Worm (Caenorhabditis elegans) whole organism, L2 larva: ENCODE results near the gene famk-1.

Experiments
- R02D3.7 ChIP-seq: fragments of 150-350 bp; optimal IDR thresholded peaks from 2 replicates; lab custom pipeline; 2014; ENCODE audit warnings: missing biosample characterization, missing genetic modification characterization
- egl-27 ChIP-seq: sonication (generic microtip); optimal IDR thresholded peaks from 3 replicates; lab custom pipeline; 2017; ENCODE audit warnings: missing biosample characterization, missing genetic modification reagents, missing genetic modification characterization
- mab-5 ChIP-seq: fragments of 150-350 bp; optimal IDR thresholded peaks from 2 replicates; lab custom pipeline; 2014; ENCODE audit warnings: missing biosample characterization, missing genetic modification characterization
- unc-55 ChIP-seq: fragments of 150-350 bp; sonication (generic microtip); optimal IDR thresholded peaks from 3 replicates; lab custom pipeline; 2014; ENCODE audit warnings: missing biosample characterization, missing genetic modification reagents, missing genetic modification characterization

- TF ChIP-seq egl-27 (tag; lab: Kevin White, UChicago) (no peak), R02D3.7 (tag; lab: Kevin White, UChicago) (no peak), mab-5 (tag; lab: Kevin White, UChicago) (no peak), unc-55 (GFP tag; lab: Kevin White, UChicago) (no peak)
Measured at ce11 chrX:15200146-15200545, 12.9 kb downstream of the famk-1 start.
